Worm (Caenorhabditis elegans): ENCODE data around the gene kin-29.

Gene kin-29

ce11 chrX:2891879-2892278 lies 39.6 kb upstream of the kin-29 start:
- no peak for TF ChIP-seq pax-1 (tag; optimal IDR thresholded peaks at IDR 0.05)
- TF ChIP-seq unc-42 (tag; optimal IDR thresholded peaks at IDR 0.05), result no peak
- TF ChIP-seq eyg-1 (tag; optimal IDR thresholded peaks at IDR 0.05), result no peak
- no peak for TF ChIP-seq C38D4.7 (GFP tag; optimal IDR thresholded peaks at IDR 0.05)
- TF ChIP-seq ceh-19 (GFP tag; optimal IDR thresholded peaks at IDR 0.05), result no peak
- TF ChIP-seq che-1 (tag; optimal IDR thresholded peaks at IDR 0.05), result no peak
- no peak for TF ChIP-seq ref-2 (tag; optimal IDR thresholded peaks at IDR 0.05)
- no peak for TF ChIP-seq fax-1 (tag; optimal IDR thresholded peaks at IDR 0.05)
- no peak for TF ChIP-seq mec-3 (tag; optimal IDR thresholded peaks at IDR 0.05; ENCODE audit: borderline replicate concordance)
- TF ChIP-seq sox-2 (GFP tag; IDR thresholded peaks at IDR 0.05), result no peak
- no peak for TF ChIP-seq ceh-6 (GFP tag; optimal IDR thresholded peaks at IDR 0.05)
- TF ChIP-seq pat-9 (tag; optimal IDR thresholded peaks at IDR 0.05), result no peak
- no peak for TF ChIP-seq elt-4 (tag; optimal IDR thresholded peaks at IDR 0.05)
- no peak for TF ChIP-seq F13H6.1 (tag; optimal IDR thresholded peaks at IDR 0.05)
- TF ChIP-seq hlh-6 (tag; optimal IDR thresholded peaks at IDR 0.05), result no peak
- TF ChIP-seq nfya-1 (tag; optimal IDR thresholded peaks at IDR 0.05), result no peak
- no peak for TF ChIP-seq dmd-4 (tag; optimal IDR thresholded peaks at IDR 0.05; ENCODE audit: borderline replicate concordance)
- no peak for TF ChIP-seq syd-9 (tag; optimal IDR thresholded peaks at IDR 0.05)
- TF ChIP-seq ztf-16 (tag; optimal IDR thresholded peaks at IDR 0.05), result no peak

DNA sequence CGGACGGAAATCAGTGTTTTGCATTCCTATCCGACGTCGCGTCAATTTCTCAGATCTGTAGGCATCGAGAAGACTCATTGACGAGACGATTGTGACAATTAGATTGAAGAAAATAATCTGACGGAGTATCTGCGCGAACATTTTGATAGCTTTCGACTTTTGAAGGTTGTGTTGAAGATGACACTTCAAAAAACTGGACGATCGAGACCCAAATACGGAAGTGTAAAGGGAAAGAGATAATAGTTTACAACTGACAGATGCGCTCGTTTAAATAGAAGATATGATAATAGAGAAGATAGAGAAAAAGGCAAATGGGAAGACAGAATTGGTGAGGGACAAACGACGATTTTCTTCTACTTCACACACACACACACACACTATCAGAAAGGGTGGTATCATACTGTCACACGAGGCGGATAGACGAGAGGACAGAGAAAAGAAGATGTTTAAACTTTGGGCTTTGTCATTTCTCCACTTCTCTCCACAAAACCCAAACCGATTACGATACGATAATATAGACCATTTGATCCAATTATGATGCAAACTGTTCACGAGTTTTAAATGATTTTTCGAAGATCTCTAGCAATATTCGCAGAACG lies 39.0 kb upstream of the kin-29 start, which contains the start of gene B0410.3:
B0410.3 (minus strand) TSS at position 351 of the 599 bp plus-strand sequence.
- TF ChIP-seq pros-1 (tag; optimal IDR thresholded peaks at IDR 0.05), result no peak
- TF ChIP-seq ceh-14 (tag; optimal IDR thresholded peaks at IDR 0.05), result no peak
- TF ChIP-seq rnt-1 (tag; optimal IDR thresholded peaks at IDR 0.05), result peak; percentile 18

- TF ChIP-seq ceh-45 (GFP tag; IDR thresholded peaks at IDR 0.05), result no peak
- TF ChIP-seq fax-1 (tag; optimal IDR thresholded peaks at IDR 0.05), result no peak
- no peak for TF ChIP-seq ztf-16 (tag; optimal IDR thresholded peaks at IDR 0.05)
- no peak for TF ChIP-seq lin-11 (tag; optimal IDR thresholded peaks at IDR 0.05)
- no peak for TF ChIP-seq ceh-2 (tag; optimal IDR thresholded peaks at IDR 0.05)
Observed at ce11 chrX:2890041-2890650, 37.9 kb upstream of the kin-29 start.

DNA sequence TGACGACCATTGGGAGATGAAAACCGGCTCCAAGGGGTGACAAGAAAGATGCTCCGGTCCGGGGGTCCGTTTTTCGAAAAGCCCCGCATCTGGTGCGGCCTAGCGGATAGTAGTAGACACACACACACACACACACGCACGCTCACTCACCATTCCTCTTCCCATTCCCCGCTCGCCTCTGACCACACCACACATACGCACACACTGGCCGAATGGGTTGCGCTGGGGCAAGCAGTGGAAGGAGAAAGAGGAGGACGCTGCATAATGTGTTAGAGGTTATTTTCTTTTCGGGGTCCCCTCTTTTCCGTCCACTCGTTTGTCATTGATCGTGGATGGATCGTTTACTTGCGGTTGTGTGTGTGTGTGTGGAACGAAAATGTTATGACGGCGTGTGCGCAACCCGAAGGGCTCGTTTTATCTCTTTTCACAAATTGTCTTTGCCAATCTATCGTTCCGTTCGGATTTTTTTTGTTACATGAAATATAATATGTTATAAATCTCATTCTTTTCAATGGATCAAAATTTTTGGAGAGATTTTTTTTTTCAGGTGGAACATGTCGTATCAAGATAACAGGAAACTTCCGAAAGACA lies 33.2 kb upstream of the kin-29 start, which contains the start of gene vang-1:
vang-1 (plus strand) TSS at position 541 of the 591 bp plus-strand sequence.
- peak; percentile 15 for TF ChIP-seq unc-42 (tag; optimal IDR thresholded peaks at IDR 0.05)
- peak; percentile 56 for TF ChIP-seq ceh-14 (tag; optimal IDR thresholded peaks at IDR 0.05)
- peak; percentile 26 for TF ChIP-seq pat-9 (tag; optimal IDR thresholded peaks at IDR 0.05)
- TF ChIP-seq pha-2 (tag; optimal IDR thresholded peaks at IDR 0.05), result no peak
- TF ChIP-seq ceh-34 (tag; optimal IDR thresholded peaks at IDR 0.05), result peak; percentile 58
- no peak for TF ChIP-seq hlh-30 (tag; optimal IDR thresholded peaks at IDR 0.05; ENCODE audit: insufficient read depth)
- no peak for TF ChIP-seq pha-4 (tag; optimal IDR thresholded peaks at IDR 0.05)
- no peak for TF ChIP-seq elt-4 (tag; optimal IDR thresholded peaks at IDR 0.05)
- TF ChIP-seq ceh-19 (GFP tag; optimal IDR thresholded peaks at IDR 0.05), result peak; percentile 72
- TF ChIP-seq ceh-22 (tag; optimal IDR thresholded peaks at IDR 0.05), result no peak
- TF ChIP-seq nhr-11 (tag; optimal IDR thresholded peaks at IDR 0.05), result no peak
- TF ChIP-seq F13H6.1 (tag; optimal IDR thresholded peaks at IDR 0.05), result peak; percentile 0
- no peak for TF ChIP-seq dve-1 (tag; optimal IDR thresholded peaks at IDR 0.05)
- TF ChIP-seq lim-6 (tag; optimal IDR thresholded peaks at IDR 0.05), result no peak
- TF ChIP-seq pax-1 (tag; optimal IDR thresholded peaks at IDR 0.05), result no peak
- peak; percentile 19 for TF ChIP-seq pros-1 (tag; optimal IDR thresholded peaks at IDR 0.05)
- TF ChIP-seq K09A11.1 (tag; optimal IDR thresholded peaks at IDR 0.05; ENCODE audit: insufficient read depth), result no peak
- peak; percentile 77 for TF ChIP-seq ref-2 (tag; optimal IDR thresholded peaks at IDR 0.05)
- TF ChIP-seq odd-2 (tag; optimal IDR thresholded peaks at IDR 0.05), result no peak
- TF ChIP-seq rnt-1 (tag; optimal IDR thresholded peaks at IDR 0.05), result peak; percentile 92
- TF ChIP-seq ahr-1 (tag; optimal IDR thresholded peaks at IDR 0.05), result no peak
- TF ChIP-seq ttx-3 (tag; optimal IDR thresholded peaks at IDR 0.05), result no peak
- TF ChIP-seq ceh-30 (tag; optimal IDR thresholded peaks at IDR 0.05), result no peak
- peak; percentile 74 for TF ChIP-seq tbx-2 (tag; optimal IDR thresholded peaks at IDR 0.05)
- TF ChIP-seq ztf-16 (tag; optimal IDR thresholded peaks at IDR 0.05), result peak; percentile 3
- peak; percentile 63 for TF ChIP-seq syd-9 (tag; optimal IDR thresholded peaks at IDR 0.05)
- peak; percentile 25 for TF ChIP-seq ceh-2 (tag; optimal IDR thresholded peaks at IDR 0.05)
- TF ChIP-seq hlh-8 (tag; optimal IDR thresholded peaks at IDR 0.05), result peak; percentile 31
- TF ChIP-seq unc-86 (tag; optimal IDR thresholded peaks at IDR 0.05), result no peak
- TF ChIP-seq ceh-31 (tag; optimal IDR thresholded peaks at IDR 0.05), result peak; percentile 67
- peak; percentile 16 for TF ChIP-seq elt-2 (tag; optimal IDR thresholded peaks at IDR 0.05)
